Fruit fly (Drosophila melanogaster) ovary, adult (tissue): ENCODE results near the gene CG42537.

Source experiments
- CG17801 ChIP-seq: fragments of 200-800 bp; optimal IDR thresholded peaks from 2 replicates; lab custom pipeline; 2019; ENCODE audit warnings: missing biosample characterization, mild to moderate bottlenecking, missing genetic modification characterization, moderate library complexity; ENCODE audit not compliant: partially characterized antibody

CG42537 gene

DNA sequence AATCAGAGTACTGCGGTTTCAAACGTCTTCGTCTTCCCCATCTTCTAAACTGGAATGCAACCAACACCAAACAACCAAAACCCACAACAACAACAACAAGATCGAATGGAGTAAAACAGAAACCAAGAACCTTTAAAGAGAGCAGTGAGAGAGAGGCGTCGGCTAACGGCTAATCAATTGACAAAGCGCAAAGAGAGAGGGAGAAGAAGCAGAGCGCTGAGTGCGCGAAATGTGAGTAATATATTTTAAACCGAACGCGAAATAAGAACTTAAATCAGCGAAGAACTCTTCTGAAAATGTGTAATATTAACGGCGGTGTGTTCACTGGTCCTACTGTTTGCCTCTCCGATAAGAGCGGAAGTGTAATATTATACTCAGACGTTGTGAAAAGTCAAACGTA lies 29.9 kb downstream of the CG42537 start:
- TF ChIP-seq CG17801: no peak

DNA sequence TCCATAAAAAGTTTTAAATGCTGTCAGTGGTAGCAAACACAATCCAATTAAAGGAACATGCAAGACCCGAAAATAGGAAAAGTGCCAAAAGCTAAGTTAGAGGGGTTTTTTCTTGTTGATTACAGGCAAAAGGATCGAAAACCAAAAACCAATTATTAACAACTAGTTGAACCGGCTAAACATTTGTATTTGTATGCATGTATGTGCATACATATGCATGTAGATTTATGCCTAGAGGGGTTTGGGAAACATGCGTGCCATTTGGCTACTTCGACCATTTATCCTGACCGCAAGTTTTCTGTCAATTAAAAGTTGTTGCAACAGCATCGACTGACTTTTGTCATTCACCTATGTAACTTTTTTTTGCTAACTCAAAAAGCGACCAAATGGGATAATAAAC lies 30.9 kb downstream of the CG42537 start:
- no peak for TF ChIP-seq CG17801

DNA sequence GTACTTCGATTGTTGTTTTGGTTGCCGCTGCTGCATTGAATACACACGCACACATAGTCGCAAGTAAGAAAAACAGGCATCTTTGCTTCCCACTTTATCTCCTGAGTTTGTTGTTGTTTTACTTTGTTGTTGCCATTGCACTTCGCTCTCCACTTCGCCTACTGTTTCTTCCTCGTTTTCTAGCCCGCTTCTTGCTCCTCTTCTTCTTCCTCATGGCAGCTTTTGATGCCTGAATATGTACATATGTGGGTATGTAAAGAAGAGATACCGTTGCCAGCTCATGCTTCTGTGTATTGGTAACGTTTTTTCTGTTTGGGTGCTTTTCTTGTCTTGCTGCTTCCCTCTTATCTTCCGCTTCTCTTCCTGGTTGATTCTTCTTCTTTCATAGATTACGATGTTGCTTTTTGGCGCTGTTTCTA lies 31.6 kb downstream of the CG42537 start:
- TF ChIP-seq CG17801: no peak

DNA sequence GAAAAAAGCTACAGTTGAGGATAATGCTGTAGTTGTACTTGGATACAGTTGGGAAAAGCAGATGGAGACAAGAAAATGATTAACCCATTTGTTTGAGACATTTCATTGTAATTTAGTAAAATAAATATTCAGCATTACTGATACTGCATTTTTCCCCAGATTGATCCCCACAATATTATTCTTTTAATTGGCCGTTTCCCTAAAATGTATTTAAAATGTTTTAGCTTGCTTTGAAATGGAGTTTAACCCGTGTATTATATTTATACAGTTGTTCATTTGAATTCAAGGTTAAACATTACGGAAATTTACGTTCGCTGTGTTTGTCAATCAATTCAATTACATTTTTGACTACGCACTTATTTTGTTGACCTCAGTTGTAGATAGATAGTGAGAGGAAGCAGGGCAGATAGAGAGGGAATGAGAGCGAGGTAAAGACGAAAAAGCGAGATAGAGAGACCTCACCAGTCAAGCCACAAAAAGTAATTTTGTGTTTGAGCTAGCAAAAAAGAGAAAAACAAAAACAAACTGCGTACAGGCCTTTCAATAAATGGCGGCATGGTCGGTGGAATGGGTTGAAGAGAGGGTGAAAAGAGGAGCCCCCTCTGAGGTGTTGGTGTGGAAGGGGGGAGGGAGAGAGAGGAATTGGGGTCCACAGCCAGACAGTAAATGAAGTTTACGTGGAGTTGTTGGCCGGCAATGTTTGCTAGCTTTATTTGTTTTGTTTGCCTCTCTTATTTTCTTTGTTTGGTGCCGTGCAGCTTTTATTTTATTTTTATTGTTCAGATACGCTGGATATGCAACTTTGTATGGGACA lies 33.0 kb downstream of the CG42537 start:
- TF ChIP-seq CG17801: peak; percentile 16

DNA sequence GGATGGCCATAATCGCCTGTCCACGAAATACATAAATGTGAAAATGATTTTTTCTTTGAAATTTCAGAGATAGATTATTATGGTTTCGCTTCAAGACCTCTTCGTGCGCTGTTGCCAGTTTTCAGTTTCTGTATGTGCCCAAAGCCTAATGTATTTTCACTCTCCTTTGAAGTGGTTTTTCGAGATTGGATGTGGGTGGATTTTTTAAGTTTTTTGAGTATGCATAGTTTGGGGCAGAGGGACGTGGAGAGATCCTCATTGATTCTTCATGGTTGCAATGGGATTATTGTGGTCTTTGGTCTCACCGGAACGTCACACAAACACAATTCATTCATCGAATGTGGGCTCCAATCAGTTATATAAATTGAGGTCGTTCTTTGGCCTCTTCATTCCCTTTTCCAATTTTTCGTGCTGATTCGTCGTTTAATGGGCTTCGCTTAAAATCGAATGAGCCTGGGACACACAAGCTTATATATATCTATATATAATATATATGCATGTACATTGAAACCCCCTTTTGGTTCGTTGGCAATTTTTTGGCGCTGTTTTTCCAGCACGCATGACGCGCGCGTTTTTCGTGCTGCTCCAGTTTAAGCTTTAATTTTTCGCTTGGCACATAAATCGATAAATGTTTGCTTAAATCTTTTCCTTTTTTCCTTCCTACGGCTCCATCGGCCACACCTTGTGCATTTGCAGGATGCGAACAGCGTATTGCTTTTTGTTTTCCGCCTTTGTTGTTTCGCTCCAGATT lies 34.0 kb downstream of the CG42537 start:
- no peak for TF ChIP-seq CG17801

DNA sequence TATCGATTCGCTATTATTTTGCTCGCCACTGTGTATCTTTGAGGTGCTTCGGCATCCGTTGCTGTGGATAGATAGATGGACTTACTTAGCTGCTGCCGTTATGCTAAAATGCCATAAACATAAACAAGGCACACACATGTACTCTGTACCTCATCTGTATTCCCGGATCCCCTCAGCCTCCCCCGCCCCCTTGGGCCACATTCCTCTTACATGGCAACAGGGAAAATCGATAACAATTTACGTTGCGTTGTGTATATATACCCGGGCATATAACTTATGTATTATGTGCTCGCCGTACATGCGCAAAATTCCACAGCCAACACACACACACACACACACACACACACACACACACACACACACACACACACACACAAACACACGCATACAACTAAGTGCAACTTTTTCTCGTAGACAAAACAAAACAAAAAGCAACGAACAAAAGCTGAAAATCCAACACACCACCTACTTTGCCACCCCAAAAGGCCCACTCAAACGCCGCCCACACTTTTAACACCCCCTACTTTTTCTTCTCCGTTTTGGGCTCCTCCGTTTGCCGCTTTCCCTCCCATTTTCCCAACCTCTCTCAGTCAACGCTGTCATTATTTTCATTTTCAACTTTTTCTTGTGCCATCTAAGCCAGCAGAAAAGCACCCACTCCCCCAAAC lies 36.3 kb downstream of the CG42537 start:
- no peak for TF ChIP-seq CG17801

DNA sequence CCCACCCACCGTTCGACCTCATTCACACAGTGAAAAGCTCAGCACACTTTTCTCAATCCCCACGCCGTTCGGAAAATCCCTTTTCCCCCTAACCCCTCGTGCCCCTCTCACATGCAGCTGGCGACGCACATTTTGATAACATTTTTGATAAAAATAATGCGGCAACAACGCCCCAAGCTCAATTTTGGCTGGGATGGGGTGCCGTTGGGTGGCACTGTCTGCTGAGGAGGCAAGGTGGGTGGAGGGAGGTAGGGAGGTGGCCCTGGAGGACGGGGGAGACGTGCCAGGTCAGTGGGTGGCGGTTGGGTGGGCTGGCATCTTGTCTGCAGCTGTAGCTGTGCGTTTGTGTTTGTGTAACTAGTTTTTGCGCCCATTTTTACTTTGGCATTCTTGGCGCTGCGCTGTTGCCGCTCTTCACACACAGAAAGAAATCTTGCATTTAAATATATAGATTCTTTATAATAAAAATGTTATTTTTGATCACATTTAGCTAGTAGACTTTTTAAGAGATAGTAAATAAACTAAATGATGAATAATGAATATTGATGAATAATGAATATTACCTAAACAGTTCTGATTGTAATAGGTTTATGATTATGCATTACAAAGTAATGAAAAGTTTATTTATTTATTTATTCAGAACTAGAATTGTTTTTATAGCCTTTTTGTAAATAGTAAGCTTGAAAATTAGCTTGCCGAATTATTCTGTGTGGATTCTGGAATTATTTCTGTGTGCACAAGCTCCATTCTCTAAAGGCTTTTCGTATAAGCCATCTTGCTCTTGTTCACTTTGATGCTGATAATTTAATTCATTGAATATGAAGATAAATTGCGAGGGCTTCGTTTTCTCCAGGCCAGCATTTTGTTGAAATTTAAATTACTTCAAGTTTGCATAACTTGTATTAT lies 37.1 kb downstream of the CG42537 start:
- TF ChIP-seq CG17801: no peak

DNA sequence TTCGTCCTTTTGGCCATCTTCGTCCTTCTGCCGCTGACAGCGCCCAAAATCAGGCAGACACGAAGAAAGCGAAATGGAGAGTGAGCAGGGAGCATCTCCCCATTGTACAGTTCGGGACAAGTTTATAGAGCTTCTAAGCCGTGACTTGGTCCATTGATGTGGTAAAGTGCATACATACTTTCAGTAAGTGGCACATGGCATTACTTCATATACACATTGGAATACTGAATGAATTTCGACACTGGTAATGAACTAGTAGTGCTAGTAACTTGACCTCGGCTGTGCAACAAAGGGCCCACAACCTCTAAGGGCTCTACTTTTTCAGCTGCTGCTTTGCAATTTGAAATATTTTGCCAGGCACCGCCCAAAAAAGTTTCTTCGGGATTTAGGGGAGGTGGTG lies 38.6 kb downstream of the CG42537 start:
- no peak for TF ChIP-seq CG17801

DNA sequence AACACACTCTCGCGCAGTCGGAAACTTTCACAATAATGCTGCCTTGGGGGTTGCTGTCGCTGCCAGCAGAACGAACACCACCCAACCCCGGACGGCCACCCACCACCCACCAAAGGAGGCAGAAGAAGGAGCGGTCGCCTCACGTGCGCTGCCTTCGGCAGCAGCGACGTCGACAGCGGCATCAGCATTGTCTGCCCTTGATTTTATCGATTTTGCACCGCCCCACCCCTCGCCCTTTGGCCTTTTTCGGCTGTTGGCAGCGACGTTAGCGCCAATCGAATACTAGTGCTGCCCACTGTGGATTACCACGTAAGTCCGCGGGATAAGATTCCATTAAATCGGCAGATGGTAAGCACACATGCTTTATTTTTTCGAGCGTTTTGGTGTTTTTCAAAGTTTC lies 41.5 kb downstream of the CG42537 start:
- no peak for TF ChIP-seq CG17801

DNA sequence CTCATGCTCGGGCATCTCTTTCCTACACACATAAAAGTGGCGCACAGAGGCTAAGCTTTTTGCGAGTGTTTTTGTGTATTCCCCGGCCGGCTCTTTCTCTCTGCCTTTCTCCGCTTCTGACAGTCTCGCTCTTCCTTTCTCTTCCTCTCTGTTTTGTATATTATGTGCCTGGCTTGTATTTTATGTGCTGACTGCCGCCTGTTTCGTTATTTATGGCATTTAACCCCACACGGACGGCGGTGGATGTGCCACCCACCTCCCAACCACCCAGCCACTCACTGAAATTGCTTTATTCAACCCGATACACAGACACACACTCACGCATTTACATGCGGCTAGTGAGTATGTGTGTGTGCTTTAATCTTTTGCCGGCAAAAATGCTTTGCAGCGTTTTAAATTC lies 42.3 kb downstream of the CG42537 start:
- no peak for TF ChIP-seq CG17801

DNA sequence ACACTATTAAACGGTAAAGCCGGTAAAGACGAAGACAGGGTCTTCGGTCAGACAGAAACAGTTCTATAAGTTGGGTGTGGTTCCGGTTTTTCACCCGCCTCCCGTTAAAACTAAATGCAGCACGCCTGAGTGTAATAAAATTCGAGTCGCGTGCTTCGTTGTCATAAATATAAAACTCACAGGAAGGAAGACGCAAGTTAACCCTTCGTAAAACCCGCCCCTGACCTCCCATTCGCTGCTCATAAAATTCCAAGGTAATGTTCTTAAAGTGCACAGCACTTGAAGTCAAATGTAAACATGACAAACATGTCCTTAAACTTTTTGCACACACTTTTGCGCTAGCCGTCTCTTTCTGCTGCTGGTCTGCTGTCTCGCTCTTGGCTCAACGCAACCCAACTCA lies 43.7 kb downstream of the CG42537 start:
- no peak for TF ChIP-seq CG17801

DNA sequence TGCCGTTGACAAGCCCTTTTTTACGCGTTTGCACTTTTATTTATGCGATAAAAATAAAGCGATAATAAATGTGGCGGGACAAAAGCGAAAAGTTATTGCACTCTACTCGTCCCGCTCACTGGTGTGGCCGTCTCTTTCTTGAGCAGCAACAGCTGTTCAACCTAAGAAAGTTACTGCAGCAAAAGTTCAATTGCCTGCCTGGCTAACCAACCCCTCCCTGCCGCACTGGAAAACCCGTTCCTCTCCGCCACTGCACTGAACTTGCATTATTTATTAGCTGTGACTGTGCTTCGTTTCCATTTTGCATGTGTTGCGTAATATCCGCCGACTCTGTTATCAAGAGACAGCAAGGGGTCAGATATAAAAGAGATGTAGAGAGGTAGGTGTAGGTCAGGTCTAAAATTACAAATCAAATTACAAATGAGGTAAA lies 44.1 kb downstream of the CG42537 start:
- TF ChIP-seq CG17801: no peak

DNA sequence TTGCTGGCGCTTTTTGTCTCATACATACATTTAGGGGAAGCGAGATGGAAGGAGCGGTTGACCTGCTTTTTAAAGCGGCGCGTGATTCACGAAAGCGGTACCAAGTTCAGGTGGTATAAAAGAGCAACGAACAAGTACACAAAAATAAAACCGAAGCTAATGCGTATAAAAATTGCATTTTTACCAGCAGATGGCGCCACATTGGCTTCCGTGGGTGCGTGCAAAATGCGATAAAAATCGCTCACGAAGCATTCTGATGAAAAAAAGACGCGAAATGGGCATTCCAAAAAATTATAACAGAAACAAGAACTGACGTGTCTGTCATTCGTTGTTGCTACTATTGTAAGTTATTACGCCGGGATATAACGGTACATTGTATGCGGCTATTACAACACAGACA lies 45.5 kb downstream of the CG42537 start:
- TF ChIP-seq CG17801: no peak

DNA sequence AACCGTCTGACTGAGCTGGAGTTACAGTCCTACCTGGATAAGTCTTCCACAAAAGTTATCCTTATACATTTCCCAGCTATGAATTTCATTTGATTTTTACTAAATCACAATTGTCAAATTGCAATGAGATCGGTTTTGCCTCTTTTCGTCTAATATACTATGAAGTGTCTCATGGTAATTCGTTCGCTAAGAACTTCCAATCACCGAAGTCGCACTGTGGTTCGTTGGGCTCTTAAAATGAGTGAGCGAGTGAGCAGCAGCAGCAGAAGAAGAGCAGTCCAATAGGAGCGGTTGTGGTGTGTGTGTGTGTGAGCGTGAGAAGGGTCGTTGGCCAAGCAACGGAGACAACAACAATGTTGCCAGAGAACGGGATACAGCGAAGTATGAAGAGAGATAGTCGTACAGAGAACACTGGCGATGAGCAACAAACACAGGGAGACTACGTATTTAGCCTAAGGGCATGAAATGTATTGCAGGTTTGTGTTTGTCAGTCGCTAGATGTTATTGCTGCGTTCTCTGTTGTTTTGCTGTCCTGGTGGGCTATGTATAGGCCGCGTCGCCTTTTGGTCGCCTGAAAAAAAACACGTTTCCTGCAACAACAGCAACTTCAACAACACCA lies 46.5 kb downstream of the CG42537 start:
- peak; percentile 69 for TF ChIP-seq CG17801

DNA sequence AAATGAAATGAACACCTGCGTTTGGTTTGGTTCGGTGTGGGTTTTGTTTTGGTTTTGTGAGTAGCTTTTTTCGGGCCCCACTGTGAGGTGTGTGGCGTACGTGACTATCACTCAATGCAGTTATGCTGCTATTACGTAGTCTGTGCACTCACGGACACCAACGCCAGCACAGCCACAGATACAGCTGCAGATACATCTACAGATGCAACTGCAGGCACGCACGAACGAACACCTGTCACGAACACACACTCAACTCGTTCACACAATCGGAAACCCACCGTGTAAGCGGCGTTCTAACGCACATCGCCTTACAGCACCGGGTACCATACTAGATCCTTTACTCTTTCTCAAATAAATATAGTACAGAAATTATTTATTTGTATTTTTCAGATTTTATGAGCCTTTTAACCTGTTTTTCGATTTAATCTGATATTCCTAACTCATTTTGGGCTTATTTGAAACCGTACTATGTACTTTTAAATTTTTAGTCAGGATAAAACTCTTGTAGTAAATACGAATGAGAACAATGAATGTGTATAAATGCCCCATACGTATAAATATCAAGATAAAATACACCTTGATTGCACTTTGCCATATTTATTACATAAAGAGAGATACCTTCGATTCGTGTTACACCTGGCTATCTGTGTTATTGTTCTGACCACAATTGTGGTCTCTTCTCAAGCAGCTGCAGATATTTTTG lies 48.0 kb downstream of the CG42537 start:
- no peak for TF ChIP-seq CG17801
